Fruit fly (Drosophila melanogaster) whole organism, wandering third instar larva: ENCODE data around the gene D.

Experiments
- HLH106 ChIP-seq: fragments of 200-800 bp; optimal IDR thresholded peaks from 3 replicates; lab custom pipeline; 2019; ENCODE audit warnings: missing biosample characterization, mild to moderate bottlenecking, missing genetic modification characterization, moderate library complexity
- Hnf4 ChIP-seq: fragments of 200-800 bp; sonication (Bioruptor generic); optimal IDR thresholded peaks from 2 replicates; lab custom pipeline; 2016; ENCODE audit warnings: missing biosample characterization, mild to moderate bottlenecking, missing genetic modification characterization
- Hr78 ChIP-seq: fragments of >200 bp; optimal IDR thresholded peaks from 2 replicates; lab custom pipeline; 2017; ENCODE audit warnings: missing biosample characterization, missing genetic modification characterization
- Jra ChIP-seq: sonication (Bioruptor generic); optimal IDR thresholded peaks from 2 replicates; lab custom pipeline; 2016; ENCODE audit warnings: missing biosample characterization, missing genetic modification characterization
- Mio ChIP-seq: sonication (Bioruptor generic); optimal IDR thresholded peaks from 2 replicates; lab custom pipeline; 2016; ENCODE audit warnings: missing biosample characterization, missing genetic modification characterization
- OdsH ChIP-seq: fragments of 200-800 bp; sonication (Bioruptor generic); optimal IDR thresholded peaks from 2 replicates; lab custom pipeline; 2016; ENCODE audit warnings: missing biosample characterization, mild to moderate bottlenecking, missing genetic modification characterization
- fru ChIP-seq: fragments of 200-800 bp; sonication (Bioruptor generic); optimal IDR thresholded peaks from 3 replicates; lab custom pipeline; 2016; ENCODE audit warnings: missing biosample characterization, mild to moderate bottlenecking, missing genetic modification characterization
- psq ChIP-seq: fragments of 200-800 bp; sonication (Bioruptor generic); optimal IDR thresholded peaks from 3 replicates; lab custom pipeline; 2017; ENCODE audit warnings: missing biosample characterization, mild to moderate bottlenecking, missing genetic modification characterization, moderate library complexity
- rgr ChIP-seq: fragments of 200-800 bp; sonication (Bioruptor generic); optimal IDR thresholded peaks from 3 replicates; lab custom pipeline; 2016; ENCODE audit warnings: missing biosample characterization, mild to moderate bottlenecking, missing genetic modification characterization
- woc ChIP-seq: sonication (Bioruptor generic); optimal IDR thresholded peaks from 2 replicates; lab custom pipeline; 2016; ENCODE audit warnings: missing biosample characterization, mild to moderate bottlenecking, missing genetic modification characterization

DNA sequence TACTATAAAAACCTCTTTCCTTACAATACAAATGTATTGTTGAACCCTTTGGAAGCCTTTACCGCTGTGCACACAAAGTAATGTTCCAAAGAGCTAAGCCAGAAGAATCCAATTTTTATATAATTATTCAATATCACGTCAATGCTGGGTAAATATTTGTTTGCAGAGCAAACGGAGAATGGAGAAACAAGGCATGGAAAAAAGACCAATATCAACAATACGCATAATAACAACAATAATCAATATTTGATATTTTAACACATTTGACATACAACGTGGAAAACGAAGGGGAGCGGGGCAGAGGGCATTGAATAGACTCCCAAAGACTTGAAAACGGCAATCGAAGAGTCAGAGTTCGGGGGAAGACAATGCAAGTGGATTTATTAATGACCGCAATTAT lies 4.2 kb downstream of the D start:
- TF ChIP-seq Hnf4 (GFP tag; lab: Kevin White, UChicago) = no peak
- TF ChIP-seq Jra (GFP tag; lab: Kevin White, UChicago) = no peak
- no peak for TF ChIP-seq Hr78 (GFP tag; lab: Kevin White, UChicago)
- no peak for TF ChIP-seq OdsH (GFP tag; lab: Kevin White, UChicago)
- no peak for TF ChIP-seq rgr (GFP tag; lab: Kevin White, UChicago)
- TF ChIP-seq Mio = no peak
- TF ChIP-seq fru = no peak
- no peak for TF ChIP-seq woc (GFP tag; lab: Kevin White, UChicago)
- TF ChIP-seq HLH106 = no peak
- TF ChIP-seq psq (GFP tag; lab: Kevin White, UChicago) = no peak
